Fruit fly (Drosophila melanogaster) whole organism, wandering third instar larva: ENCODE data around the gene CG7985.
A peak's percentile ranks its signal among the peaks of the same experiment; 100 is the strongest.

Source experiments
- Abd-B ChIP-seq: fragments of >200 bp; optimal IDR thresholded peaks from 2 replicates; lab custom pipeline; 2017; ENCODE audit warnings: missing biosample characterization, missing genetic modification characterization
- CG32264 ChIP-seq: fragments of 200-800 bp; sonication (Bioruptor generic); optimal IDR thresholded peaks from 2 replicates; lab custom pipeline; 2016; ENCODE audit warnings: missing biosample characterization, missing genetic modification characterization
- CG9705 ChIP-seq: fragments of 200-800 bp; sonication (Bioruptor generic); optimal IDR thresholded peaks from 2 replicates; lab custom pipeline; 2018; ENCODE audit warnings: missing biosample characterization, mild to moderate bottlenecking, missing genetic modification characterization
- CrebA ChIP-seq: fragments of 200-800 bp; sonication (Bioruptor generic); optimal IDR thresholded peaks from 2 replicates; lab custom pipeline; 2016; ENCODE audit warnings: missing biosample characterization, mild to moderate bottlenecking, missing genetic modification characterization, borderline replicate concordance
- Dfd ChIP-seq: fragments of >200 bp; optimal IDR thresholded peaks from 2 replicates; lab custom pipeline; 2017; ENCODE audit warnings: missing biosample characterization, missing genetic modification characterization
- Dif ChIP-seq: fragments of 200-275, 200-300 bp; sonication (Bioruptor generic); optimal IDR thresholded peaks from 2 replicates; lab custom pipeline; 2018; ENCODE audit warnings: missing biosample characterization, missing genetic modification characterization; ENCODE audit not compliant: partially characterized antibody
- GATAd ChIP-seq: sonication (Bioruptor generic); optimal IDR thresholded peaks from 2 replicates; lab custom pipeline; 2016; ENCODE audit warnings: missing biosample characterization, missing genetic modification characterization
- HLH106 ChIP-seq: fragments of 200-800 bp; optimal IDR thresholded peaks from 3 replicates; lab custom pipeline; 2019; ENCODE audit warnings: missing biosample characterization, mild to moderate bottlenecking, missing genetic modification characterization, moderate library complexity
- Hnf4 ChIP-seq: fragments of 200-800 bp; sonication (Bioruptor generic); optimal IDR thresholded peaks from 2 replicates; lab custom pipeline; 2016; ENCODE audit warnings: missing biosample characterization, mild to moderate bottlenecking, missing genetic modification characterization
- Hr78 ChIP-seq: fragments of >200 bp; optimal IDR thresholded peaks from 2 replicates; lab custom pipeline; 2017; ENCODE audit warnings: missing biosample characterization, missing genetic modification characterization
- Hr83 ChIP-seq: fragments of 200-300 bp; sonication (Bioruptor generic); optimal IDR thresholded peaks from 2 replicates; lab custom pipeline; 2016; ENCODE audit warnings: missing biosample characterization, mild to moderate bottlenecking, missing genetic modification characterization, moderate library complexity; ENCODE audit not compliant: poor library complexity, severe bottlenecking
- Jra ChIP-seq: sonication (Bioruptor generic); optimal IDR thresholded peaks from 2 replicates; lab custom pipeline; 2016; ENCODE audit warnings: missing biosample characterization, missing genetic modification characterization
- Mio ChIP-seq: sonication (Bioruptor generic); optimal IDR thresholded peaks from 2 replicates; lab custom pipeline; 2016; ENCODE audit warnings: missing biosample characterization, missing genetic modification characterization
- Myc ChIP-seq: fragments of >200 bp; optimal IDR thresholded peaks from 2 replicates; lab custom pipeline; 2017
- N ChIP-seq: fragments of >200 bp; optimal IDR thresholded peaks from 2 replicates; lab custom pipeline; 2018; ENCODE audit warnings: missing biosample characterization, missing external identifiers, missing genetic modification characterization
- Rel ChIP-seq, 2 experiments: fragments of 200-800 bp; sonication (Bioruptor generic) in 1 of 2; optimal IDR thresholded peaks; 2 replicates in 1 of 2; 3 replicates in 1 of 2; lab custom pipeline; 2016 to 2019; ENCODE audit warnings: mild to moderate bottlenecking in 2 of 2, missing biosample characterization in 2 of 2, missing genetic modification characterization in 2 of 2, moderate library complexity in 1 of 2
- Sp1 ChIP-seq: fragments of 200-800 bp; sonication (Bioruptor generic); optimal IDR thresholded peaks from 3 replicates; lab custom pipeline; 2019; ENCODE audit warnings: missing biosample characterization, mild to moderate bottlenecking, missing genetic modification characterization, moderate library complexity
- Vsx2 ChIP-seq: fragments of 200-300, 225-300 bp; sonication (Bioruptor generic); optimal IDR thresholded peaks from 2 replicates; lab custom pipeline; 2018; ENCODE audit warnings: missing biosample characterization, missing genetic modification characterization; ENCODE audit not compliant: partially characterized antibody
- br ChIP-seq: fragments of 200-800 bp; sonication (Bioruptor generic); optimal IDR thresholded peaks from 2 replicates; lab custom pipeline; 2016; ENCODE audit warnings: missing biosample characterization, missing genetic modification characterization
- brk ChIP-seq: fragments of 200-800 bp; sonication (Bioruptor generic); optimal IDR thresholded peaks from 2 replicates; lab custom pipeline; 2016; ENCODE audit warnings: missing biosample characterization, mild to moderate bottlenecking, missing genetic modification characterization
- dl ChIP-seq, 2 experiments: fragments of 175-275, 200-275 bp in 1 of 2; fragments of 200-275 bp in 1 of 2; sonication (Bioruptor generic); optimal IDR thresholded peaks; lab custom pipeline; 2018; ENCODE audit warnings: mild to moderate bottlenecking in 2 of 2, missing biosample characterization in 2 of 2, missing genetic modification characterization in 2 of 2, moderate library complexity in 2 of 2; ENCODE audit not compliant: partially characterized antibody in 2 of 2, insufficient read depth in 1 of 2
- dmrt93B ChIP-seq: fragments of 200-800 bp; sonication (Bioruptor generic); optimal IDR thresholded peaks from 2 replicates; lab custom pipeline; 2018; ENCODE audit warnings: missing biosample characterization, mild to moderate bottlenecking, missing genetic modification characterization
- dsf ChIP-seq: sonication (Bioruptor generic); optimal IDR thresholded peaks from 2 replicates; lab custom pipeline; 2016; ENCODE audit warnings: missing biosample characterization, missing genetic modification characterization, borderline replicate concordance
- ey ChIP-seq: fragments of 200-800 bp; sonication (Bioruptor generic); optimal IDR thresholded peaks from 2 replicates; lab custom pipeline; 2016; ENCODE audit warnings: missing biosample characterization, missing genetic modification characterization
- foxo ChIP-seq, 2 experiments: fragments of 200-800 bp; sonication (Bioruptor generic); optimal IDR thresholded peaks; 2 replicates in 1 of 2; 3 replicates in 1 of 2; lab custom pipeline; 2016 to 2017; ENCODE audit warnings: missing biosample characterization in 2 of 2, missing genetic modification characterization in 2 of 2
- fru ChIP-seq: fragments of 200-800 bp; sonication (Bioruptor generic); optimal IDR thresholded peaks from 3 replicates; lab custom pipeline; 2016; ENCODE audit warnings: missing biosample characterization, mild to moderate bottlenecking, missing genetic modification characterization
- h ChIP-seq: fragments of 200-800 bp; sonication (Bioruptor generic); optimal IDR thresholded peaks from 3 replicates; lab custom pipeline; 2016; ENCODE audit warnings: missing biosample characterization, mild to moderate bottlenecking, missing genetic modification characterization
- jim ChIP-seq: fragments of 175-275, 200-325 bp; sonication (Bioruptor generic); optimal IDR thresholded peaks from 2 replicates; lab custom pipeline; 2016; ENCODE audit warnings: missing biosample characterization, mild to moderate bottlenecking, missing genetic modification characterization
- psq ChIP-seq: fragments of 200-800 bp; sonication (Bioruptor generic); optimal IDR thresholded peaks from 3 replicates; lab custom pipeline; 2017; ENCODE audit warnings: missing biosample characterization, mild to moderate bottlenecking, missing genetic modification characterization, moderate library complexity
- rgr ChIP-seq: fragments of 200-800 bp; sonication (Bioruptor generic); optimal IDR thresholded peaks from 3 replicates; lab custom pipeline; 2016; ENCODE audit warnings: missing biosample characterization, mild to moderate bottlenecking, missing genetic modification characterization
- sv ChIP-seq: fragments of 200-800 bp; sonication (Bioruptor generic); optimal IDR thresholded peaks from 3 replicates; lab custom pipeline; 2016; ENCODE audit warnings: missing biosample characterization, missing genetic modification characterization
- tai ChIP-seq: sonication (Bioruptor generic); optimal IDR thresholded peaks from 2 replicates; lab custom pipeline; 2016; ENCODE audit warnings: missing biosample characterization, missing genetic modification characterization

CG7985 gene

DNA sequence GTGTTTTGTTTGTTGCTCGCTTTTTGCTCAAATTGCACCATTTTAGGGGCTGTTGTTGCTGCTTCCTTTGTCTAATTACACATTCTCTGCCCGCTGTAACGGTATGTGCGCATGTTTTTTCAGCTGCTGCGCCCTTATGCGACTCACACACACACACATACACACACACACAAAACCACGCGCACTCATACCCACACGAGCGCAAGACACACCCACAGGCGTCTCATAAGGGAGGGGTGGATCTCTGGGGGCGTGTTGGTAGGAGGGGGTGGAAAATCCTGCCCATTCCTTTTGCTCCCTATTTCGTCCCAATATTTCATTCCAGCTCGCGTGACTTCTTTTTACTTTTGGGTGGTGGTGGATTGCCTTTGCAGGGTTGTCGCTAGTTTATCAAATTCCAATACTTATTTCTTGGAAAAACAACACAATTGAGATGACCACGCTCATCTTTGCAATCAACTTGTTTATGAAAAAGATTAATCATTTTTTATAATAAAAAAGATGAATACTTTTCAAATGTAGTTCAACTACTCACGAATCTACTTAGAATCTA is 45.5 kb downstream of the CG7985 start:
- TF ChIP-seq Abd-B (GFP tag; lab: Kevin White, UChicago) (no peak), CG32264 (GFP tag; lab: Kevin White, UChicago) (no peak), ey (GFP tag; lab: Kevin White, UChicago) (no peak), CrebA (GFP tag; lab: Kevin White, UChicago) (no peak), Hr78 (GFP tag; lab: Kevin White, UChicago) (no peak), Mio (no peak), foxo (GFP tag; optimal IDR thresholded peaks at IDR 0.05; lab: Kevin White, UChicago) (no peak), rgr (GFP tag; lab: Kevin White, UChicago) (no peak), HLH106 (tag; lab: Kevin White, UChicago) (no peak), Jra (GFP tag; lab: Kevin White, UChicago) (no peak)

dm6 chr3R:18246041-18246440 is 46.4 kb downstream of the CG7985 start:
- TF ChIP-seq Rel (GFP tag; optimal IDR thresholded peaks at IDR 0.05; lab: Kevin White, UChicago) (no peak), Rel (tag; optimal IDR thresholded peaks at IDR 0.05; lab: Kevin White, UChicago) (peak; percentile 14), tai (GFP tag; lab: Kevin White, UChicago) (no peak)

DNA sequence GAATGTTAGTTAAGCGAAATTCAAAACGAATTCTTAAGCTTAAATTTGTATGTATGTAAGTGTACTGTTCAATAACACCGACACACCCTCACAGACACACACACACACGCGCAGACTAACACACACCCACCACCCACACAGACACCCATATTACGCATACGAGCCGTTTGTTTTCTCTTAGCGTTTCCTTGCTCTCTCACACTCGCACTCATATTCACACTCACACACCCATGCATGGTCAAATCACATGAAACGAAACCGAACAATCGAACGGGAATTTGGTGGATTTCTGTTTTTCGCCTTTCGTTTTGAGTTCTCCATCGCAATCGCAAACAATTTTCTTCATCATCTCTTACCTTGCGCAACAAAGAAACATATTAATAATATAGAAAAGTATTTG is 49.6 kb downstream of the CG7985 start:
- TF ChIP-seq N (GFP tag; lab: Kevin White, UChicago) (peak; percentile 69), dl (GFP tag; optimal IDR thresholded peaks at IDR 0.05; lab: Kevin White, UChicago; ENCODE audit: insufficient read depth in 1 of 2, partially characterized antibody in 2 of 2) (peak in 1 of 2 experiments; percentile 41), Rel (GFP tag; optimal IDR thresholded peaks at IDR 0.05; lab: Kevin White, UChicago) (no peak), Rel (tag; optimal IDR thresholded peaks at IDR 0.05; lab: Kevin White, UChicago) (peak; percentile 10), Hr78 (GFP tag; lab: Kevin White, UChicago) (no peak), psq (peak; percentile 22), Hr83 (GFP tag; lab: Kevin White, UChicago) (peak; percentile 16), Dif (GFP tag; lab: Kevin White, UChicago) (peak; percentile 69), Jra (GFP tag; lab: Kevin White, UChicago) (no peak)
- TF ChIP-seq, all 38 proteins: peak for 6

DNA sequence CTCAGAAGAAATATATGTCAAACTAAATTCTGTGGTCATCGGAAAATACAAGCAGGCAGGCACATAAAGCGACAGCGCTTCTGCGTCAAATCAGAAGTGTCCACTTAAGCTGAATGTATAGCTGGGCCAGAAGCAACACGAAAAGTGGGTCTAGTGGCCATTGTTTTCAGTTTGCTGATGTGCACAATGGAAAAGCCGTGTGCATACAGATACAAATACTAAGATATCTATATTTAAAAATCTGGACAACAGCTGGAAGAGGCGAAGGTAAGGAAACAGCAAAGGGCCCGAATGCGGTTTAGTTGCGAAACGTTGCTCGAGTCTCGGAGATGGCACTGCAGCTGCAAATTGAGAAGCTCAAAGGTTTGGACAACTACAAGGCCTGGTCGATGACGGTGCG is 51.2 kb downstream of the CG7985 start, which contains the start of gene CG18598:
Gene CG18598 (plus strand): TSS at position 301 of the 400 bp plus-strand sequence.
- TF ChIP-seq CG9705 (GFP tag; lab: Kevin White, UChicago) (no peak), Mio (no peak), HLH106 (tag; lab: Kevin White, UChicago) (no peak), Abd-B (GFP tag; lab: Kevin White, UChicago) (no peak), br (GFP tag; lab: Kevin White, UChicago) (no peak), brk (no peak), dsf (GFP tag; lab: Kevin White, UChicago) (no peak), fru (GFP tag; lab: Kevin White, UChicago) (no peak), GATAd (GFP tag; lab: Kevin White, UChicago) (no peak)

- no peak for TF ChIP-seq Sp1 (GFP tag; lab: Kevin White, UChicago)
- no peak for TF ChIP-seq CrebA (GFP tag; lab: Kevin White, UChicago)
- no peak for TF ChIP-seq tai (GFP tag; lab: Kevin White, UChicago)
- TF ChIP-seq N (GFP tag; lab: Kevin White, UChicago) = no peak
- TF ChIP-seq Hnf4 (GFP tag; lab: Kevin White, UChicago) = no peak
- no peak for TF ChIP-seq Vsx2
- TF ChIP-seq Hr83 (GFP tag; lab: Kevin White, UChicago) = no peak
- no peak for TF ChIP-seq Rel (GFP tag; optimal IDR thresholded peaks at IDR 0.05; lab: Kevin White, UChicago)
- TF ChIP-seq Rel (tag; optimal IDR thresholded peaks at IDR 0.05; lab: Kevin White, UChicago) = no peak
- TF ChIP-seq dsf (GFP tag; lab: Kevin White, UChicago) = no peak
- TF ChIP-seq brk = no peak
- no peak for TF ChIP-seq Dfd (GFP tag; lab: Kevin White, UChicago)
- TF ChIP-seq jim (GFP tag; lab: Kevin White, UChicago) = no peak
- TF ChIP-seq Myc (lab: Kevin White, UChicago) = no peak
- TF ChIP-seq dl (GFP tag; optimal IDR thresholded peaks at IDR 0.05; lab: Kevin White, UChicago; ENCODE audit: insufficient read depth in 1 of 2, partially characterized antibody in 2 of 2) = no peak
- no peak for TF ChIP-seq h (GFP tag; lab: Kevin White, UChicago)
- TF ChIP-seq sv (GFP tag; lab: Kevin White, UChicago) = no peak
- TF ChIP-seq foxo (GFP tag; optimal IDR thresholded peaks at IDR 0.05; lab: Kevin White, UChicago) = no peak
- TF ChIP-seq HLH106 (tag; lab: Kevin White, UChicago) = no peak
- no peak for TF ChIP-seq Jra (GFP tag; lab: Kevin White, UChicago)
- TF ChIP-seq dmrt93B (GFP tag; lab: Kevin White, UChicago) = no peak
Measured at dm6 chr3R:18251876-18252275, 52.2 kb downstream of the CG7985 start.
